Worm (Caenorhabditis elegans): ENCODE data around the gene lgc-12.

ce11 chrIII:7565247-7565646 is 3.3 kb downstream of the lgc-12 start, which contains the start of gene ttr-8:
- TF ChIP-seq zag-1 (tag; optimal IDR thresholded peaks at IDR 0.05) (no peak), ceh-9 (tag; optimal IDR thresholded peaks at IDR 0.05) (no peak), elt-3 (tag; optimal IDR thresholded peaks at IDR 0.05) (no peak), nhr-11 (tag; optimal IDR thresholded peaks at IDR 0.05) (no peak), egl-27 (tag; optimal IDR thresholded peaks at IDR 0.05) (no peak), ztf-4 (tag; optimal IDR thresholded peaks at IDR 0.05) (no peak), ZK546.5 (tag; optimal IDR thresholded peaks at IDR 0.05) (no peak)
